Fruit fly (Drosophila melanogaster) whole organism, adult: Measurements from ENCODE around the gene CG12236.

ENCODE experiments used
- CG11617 ChIP-seq: fragments of 200-800 bp; sonication (Bioruptor generic); optimal IDR thresholded peaks from 2 replicates; lab custom pipeline; 2017; ENCODE audit warnings: mild to moderate bottlenecking, missing biosample characterization, missing genetic modification reagents, missing genetic modification characterization
- CG12768 ChIP-seq: fragments of 200-800 bp; sonication (Bioruptor generic); optimal IDR thresholded peaks from 2 replicates; lab custom pipeline; 2017; ENCODE audit warnings: missing biosample characterization, missing genetic modification characterization, mild to moderate bottlenecking, moderate library complexity, missing genetic modification reagents
- CG14711 ChIP-seq: fragments of 200-800 bp; sonication (Bioruptor generic); optimal IDR thresholded peaks from 2 replicates; lab custom pipeline; 2018; ENCODE audit warnings: missing biosample characterization, mild to moderate bottlenecking, missing genetic modification characterization, moderate library complexity
- CG1620 ChIP-seq: fragments of 200-800 bp; sonication (Bioruptor generic); optimal IDR thresholded peaks from 2 replicates; lab custom pipeline; 2016; ENCODE audit warnings: missing biosample characterization, missing genetic modification characterization
- CG33017 ChIP-seq: fragments of 200-800 bp; sonication (Bioruptor generic); optimal IDR thresholded peaks from 2 replicates; lab custom pipeline; 2018; ENCODE audit warnings: missing biosample characterization, mild to moderate bottlenecking, missing genetic modification characterization, moderate library complexity
- CG5204 ChIP-seq: fragments of 200-800 bp; sonication (Bioruptor generic); optimal IDR thresholded peaks from 2 replicates; lab custom pipeline; 2016; ENCODE audit warnings: missing biosample characterization, missing genetic modification characterization
- CG7045 ChIP-seq: fragments of 200-800 bp; sonication (Bioruptor generic); optimal IDR thresholded peaks from 2 replicates; lab custom pipeline; 2017; ENCODE audit warnings: missing biosample characterization, mild to moderate bottlenecking, missing genetic modification characterization
- CG7101 ChIP-seq: fragments of 200-800 bp; sonication (Bioruptor generic); optimal IDR thresholded peaks from 2 replicates; lab custom pipeline; 2018; ENCODE audit warnings: missing biosample characterization, mild to moderate bottlenecking, missing genetic modification characterization, moderate library complexity
- Clk ChIP-seq: fragments of 200-800 bp; sonication (Bioruptor generic); optimal IDR thresholded peaks from 2 replicates; lab custom pipeline; 2017; ENCODE audit warnings: missing biosample characterization, missing genetic modification characterization
- Crg-1 ChIP-seq: fragments of 200-800 bp; sonication (Bioruptor generic); optimal IDR thresholded peaks from 2 replicates; lab custom pipeline; 2016; ENCODE audit warnings: missing biosample characterization, missing genetic modification characterization
- Hr96 ChIP-seq: fragments of 200-800 bp; sonication (Bioruptor generic); optimal IDR thresholded peaks from 2 replicates; lab custom pipeline; 2016; ENCODE audit warnings: missing biosample characterization, missing genetic modification characterization
- Mnt ChIP-seq: fragments of 200-800 bp; sonication (Bioruptor generic); optimal IDR thresholded peaks from 2 replicates; lab custom pipeline; 2016; ENCODE audit warnings: missing biosample characterization, mild to moderate bottlenecking, missing genetic modification characterization
- bab1 ChIP-seq: fragments of 200-800 bp; sonication (Bioruptor generic); optimal IDR thresholded peaks from 3 replicates; lab custom pipeline; 2019; ENCODE audit warnings: missing biosample characterization, mild to moderate bottlenecking, missing genetic modification characterization, moderate library complexity
- cic ChIP-seq: fragments of 200-800 bp; sonication (Bioruptor generic); optimal IDR thresholded peaks from 2 replicates; lab custom pipeline; 2017; ENCODE audit warnings: missing biosample characterization, mild to moderate bottlenecking, missing genetic modification characterization, moderate library complexity
- cnc ChIP-seq, 2 experiments: fragments of >200 bp; optimal IDR thresholded peaks; 2 replicates each; lab custom pipeline; 2017
- kay ChIP-seq: fragments of 200-800 bp; sonication (Bioruptor generic); peaks from one replicate; lab custom pipeline; 2016; ENCODE audit warnings: missing biosample characterization, missing genetic modification characterization, borderline replicate concordance
- ovo ChIP-seq: fragments of 200-800 bp; sonication (Bioruptor generic); optimal IDR thresholded peaks from 2 replicates; lab custom pipeline; 2016; ENCODE audit warnings: missing biosample characterization, missing genetic modification characterization
- pad ChIP-seq: fragments of 200-800 bp; sonication (Bioruptor generic); optimal IDR thresholded peaks from 3 replicates; lab custom pipeline; 2017; ENCODE audit warnings: missing biosample characterization, missing genetic modification characterization, mild to moderate bottlenecking, moderate library complexity, missing genetic modification reagents
- tj ChIP-seq: fragments of 200-800 bp; sonication (Bioruptor generic); optimal IDR thresholded peaks from 3 replicates; lab custom pipeline; 2017; ENCODE audit warnings: missing biosample characterization, mild to moderate bottlenecking, missing genetic modification characterization, moderate library complexity
- toe ChIP-seq: fragments of 200-800 bp; sonication (Bioruptor generic); optimal IDR thresholded peaks from 2 replicates; lab custom pipeline; 2016; ENCODE audit warnings: missing biosample characterization, missing genetic modification characterization

CG12236 gene

DNA sequence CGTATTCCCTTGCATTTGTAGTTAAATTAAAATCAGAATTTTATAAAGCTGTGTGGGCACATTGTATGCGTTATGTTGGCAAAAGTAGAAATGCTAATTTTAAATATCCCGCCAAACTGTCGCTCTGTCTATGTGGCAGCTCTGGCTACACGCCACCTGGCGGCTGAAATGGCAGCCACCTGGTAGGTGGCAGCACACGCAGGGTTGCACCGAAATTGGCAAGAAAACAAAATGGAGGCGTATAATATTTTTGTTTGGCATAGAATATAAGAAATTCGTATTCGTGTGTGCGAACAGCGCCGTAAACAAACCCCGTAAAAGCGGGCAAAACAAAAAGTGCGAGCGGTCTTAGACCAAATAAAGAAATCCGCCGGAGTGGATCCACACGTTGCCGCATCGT lies at the start of gene CG12236:
CG12236 (plus strand) TSS at position 220 of the 400 bp plus-strand sequence.
- peak; percentile 63 for TF ChIP-seq CG14711
- peak; percentile 27 for TF ChIP-seq ovo (GFP tag; lab: Kevin White, UChicago)
- peak; percentile 85 for TF ChIP-seq bab1
- TF ChIP-seq CG33017 (tag; lab: Kevin White, UChicago), result no peak
- TF ChIP-seq Crg-1 (GFP tag; lab: Kevin White, UChicago), result peak; percentile 55
- TF ChIP-seq kay (GFP tag; lab: Kevin White, UChicago), result no peak
- peak; percentile 50 for TF ChIP-seq CG12768 (GFP tag; lab: Kevin White, UChicago)
- no peak for TF ChIP-seq cnc (optimal IDR thresholded peaks at IDR 0.05; lab: Kevin White, UChicago)
- no peak for TF ChIP-seq Clk (GFP tag; lab: Kevin White, UChicago)
- peak; percentile 82 for TF ChIP-seq CG1620 (GFP tag; lab: Kevin White, UChicago)
- peak; percentile 16 for TF ChIP-seq cic (GFP tag; lab: Kevin White, UChicago)
- TF ChIP-seq Hr96 (GFP tag; lab: Kevin White, UChicago), result no peak
- TF ChIP-seq CG7101, result peak; percentile 65
- no peak for TF ChIP-seq toe
- no peak for TF ChIP-seq CG5204 (GFP tag; lab: Kevin White, UChicago)
- TF ChIP-seq CG7045 (GFP tag; lab: Kevin White, UChicago), result no peak
- TF ChIP-seq tj (GFP tag; lab: Kevin White, UChicago), result peak; percentile 32
- peak; percentile 64 for TF ChIP-seq pad (GFP tag; lab: Kevin White, UChicago)
- TF ChIP-seq CG11617 (GFP tag; lab: Kevin White, UChicago), result peak; percentile 63
- peak; percentile 64 for TF ChIP-seq Mnt (GFP tag; lab: Kevin White, UChicago)

DNA sequence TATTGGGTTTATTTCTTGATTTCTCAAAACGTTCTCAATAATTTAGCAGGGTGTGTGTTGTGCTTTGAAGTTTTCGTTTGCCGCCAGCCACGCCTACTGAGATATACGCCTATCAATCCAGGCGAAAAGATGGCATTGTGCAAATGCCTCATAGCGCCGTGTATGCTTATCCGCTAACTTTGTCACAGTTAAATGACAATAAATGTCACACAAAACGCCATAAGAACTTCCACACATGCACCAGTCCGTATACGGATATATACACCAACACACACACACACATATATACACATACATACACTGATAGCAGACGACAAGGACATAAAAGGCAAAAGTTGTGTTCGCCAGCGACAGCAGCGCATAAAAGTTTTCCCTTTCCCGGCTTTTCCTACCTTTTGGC lies 42.9 kb upstream of the CG12236 start, which contains the start of gene CG43137:
CG43137 (minus strand) TSS at position 101 of the 400 bp plus-strand sequence.
- TF ChIP-seq CG33017 (tag; lab: Kevin White, UChicago) (no peak), bab1 (no peak), cic (GFP tag; lab: Kevin White, UChicago) (no peak), CG14711 (no peak), Clk (GFP tag; lab: Kevin White, UChicago) (no peak), Crg-1 (GFP tag; lab: Kevin White, UChicago) (no peak), Mnt (GFP tag; lab: Kevin White, UChicago) (no peak), tj (GFP tag; lab: Kevin White, UChicago) (no peak)

DNA sequence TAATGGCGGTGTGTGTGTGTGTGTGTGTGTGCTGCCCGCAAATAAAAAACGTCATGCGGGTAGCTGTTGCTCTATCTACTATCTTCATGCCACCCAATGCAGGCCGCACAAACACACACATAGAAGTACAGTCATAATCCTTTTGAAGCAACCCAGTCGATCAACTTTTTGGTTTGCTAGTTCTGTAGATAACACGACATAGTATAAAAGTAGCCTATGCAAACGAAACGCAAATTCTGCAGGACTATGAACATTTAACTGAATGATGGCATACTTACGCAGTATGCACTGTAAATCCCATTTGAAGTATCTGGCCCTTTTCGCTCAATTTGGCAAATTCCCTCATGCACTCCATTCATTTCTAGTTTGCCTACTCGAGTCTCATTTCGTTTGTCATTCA lies 41.8 kb upstream of the CG12236 start:
- TF ChIP-seq CG5204 (GFP tag; lab: Kevin White, UChicago) (no peak), ovo (GFP tag; lab: Kevin White, UChicago) (no peak), CG11617 (GFP tag; lab: Kevin White, UChicago) (no peak), CG33017 (tag; lab: Kevin White, UChicago) (no peak), tj (GFP tag; lab: Kevin White, UChicago) (no peak), cic (GFP tag; lab: Kevin White, UChicago) (no peak), Mnt (GFP tag; lab: Kevin White, UChicago) (no peak), toe (no peak), CG7101 (no peak), CG7045 (GFP tag; lab: Kevin White, UChicago) (no peak), Crg-1 (GFP tag; lab: Kevin White, UChicago) (no peak), CG12768 (GFP tag; lab: Kevin White, UChicago) (no peak), CG14711 (no peak)

DNA sequence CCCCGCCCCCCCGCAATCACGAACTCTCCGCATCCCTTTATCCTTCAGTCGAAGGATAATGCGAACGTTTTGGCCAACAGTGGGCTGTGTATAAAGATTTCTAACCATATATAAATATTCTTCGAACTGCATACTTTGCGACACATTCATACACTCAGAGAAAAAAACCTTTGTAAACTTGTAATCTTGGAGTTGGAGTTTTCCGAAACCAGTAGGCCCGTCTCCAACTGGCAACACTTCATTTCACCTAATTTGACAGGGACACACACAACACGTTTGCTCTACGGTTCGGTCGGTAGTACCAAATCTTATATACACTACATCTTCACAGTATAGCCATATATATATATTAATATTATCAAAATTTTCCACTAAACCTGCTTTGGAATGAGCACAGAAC lies 39.1 kb upstream of the CG12236 start, which contains the start of gene CG15764:
CG15764 (plus strand) TSS at position 301 of the 400 bp plus-strand sequence.
- TF ChIP-seq Crg-1 (GFP tag; lab: Kevin White, UChicago) (no peak), CG12768 (GFP tag; lab: Kevin White, UChicago) (no peak), kay (GFP tag; lab: Kevin White, UChicago) (no peak), Clk (GFP tag; lab: Kevin White, UChicago) (no peak), CG33017 (tag; lab: Kevin White, UChicago) (no peak), Hr96 (GFP tag; lab: Kevin White, UChicago) (no peak), bab1 (no peak), CG7101 (no peak), tj (GFP tag; lab: Kevin White, UChicago) (no peak), CG11617 (GFP tag; lab: Kevin White, UChicago) (no peak), Mnt (GFP tag; lab: Kevin White, UChicago) (no peak), CG5204 (GFP tag; lab: Kevin White, UChicago) (no peak), CG14711 (no peak), toe (no peak), CG1620 (GFP tag; lab: Kevin White, UChicago) (no peak), cic (GFP tag; lab: Kevin White, UChicago) (no peak), cnc (optimal IDR thresholded peaks at IDR 0.05; lab: Kevin White, UChicago) (no peak), CG7045 (GFP tag; lab: Kevin White, UChicago) (no peak), pad (GFP tag; lab: Kevin White, UChicago) (no peak), ovo (GFP tag; lab: Kevin White, UChicago) (no peak)

DNA sequence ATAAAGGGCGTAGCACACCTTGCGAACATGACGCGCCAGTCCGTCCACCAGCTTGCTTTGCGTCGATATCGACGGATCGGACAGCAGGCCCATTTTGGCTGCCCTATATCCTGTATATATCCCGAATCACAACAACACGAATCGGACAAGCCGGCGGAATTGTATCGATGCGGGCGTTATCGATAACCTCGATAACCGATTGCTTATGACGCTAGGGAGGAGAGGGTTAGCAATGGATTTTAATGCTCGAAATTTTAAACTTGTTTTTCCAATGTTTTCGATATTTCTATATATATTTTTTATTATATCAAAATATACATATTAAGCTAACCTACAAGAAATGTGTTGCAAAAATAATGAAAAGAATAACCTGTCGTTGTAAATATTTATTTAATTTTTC lies 34.8 kb upstream of the CG12236 start, which contains the start of gene GAA1:
GAA1 (minus strand) TSS at position 194 of the 400 bp plus-strand sequence.
- TF ChIP-seq CG12768 (GFP tag; lab: Kevin White, UChicago) (no peak), Clk (GFP tag; lab: Kevin White, UChicago) (no peak), Mnt (GFP tag; lab: Kevin White, UChicago) (peak; percentile 3), cnc (optimal IDR thresholded peaks at IDR 0.05; lab: Kevin White, UChicago) (no peak), CG14711 (peak; percentile 57), CG7101 (peak; percentile 8), ovo (GFP tag; lab: Kevin White, UChicago) (no peak), bab1 (peak; percentile 53), CG11617 (GFP tag; lab: Kevin White, UChicago) (peak; percentile 11), CG7045 (GFP tag; lab: Kevin White, UChicago) (no peak), cic (GFP tag; lab: Kevin White, UChicago) (no peak), toe (no peak), tj (GFP tag; lab: Kevin White, UChicago) (no peak), CG33017 (tag; lab: Kevin White, UChicago) (no peak)
